Worm (Caenorhabditis elegans) whole organism, early embryonic: ENCODE results near the gene C37H5.14.

Source experiments
- B0310.2 ChIP-seq: sonication (generic microtip); optimal IDR thresholded peaks from 2 replicates; lab custom pipeline; 2016; ENCODE audit warnings: mild to moderate bottlenecking, missing genetic modification characterization, missing compliant biosample characterization
- F13C5.2 ChIP-seq: sonication (generic microtip); optimal IDR thresholded peaks from 2 replicates; lab custom pipeline; 2017; ENCODE audit warnings: mild to moderate bottlenecking, missing genetic modification characterization, inconsistent platforms, missing compliant biosample characterization
- aly-1 ChIP-seq: sonication (generic microtip); optimal IDR thresholded peaks from 2 replicates; lab custom pipeline; 2016; ENCODE audit warnings: missing genetic modification characterization, missing compliant biosample characterization
- ama-1 ChIP-seq: fragments of 150-350 bp; optimal IDR thresholded peaks from 2 replicates; lab custom pipeline; 2014
- ceh-13 ChIP-seq: fragments of 200-800 bp; sonication (Bioruptor generic); optimal IDR thresholded peaks from 2 replicates; lab custom pipeline; 2018; ENCODE audit warnings: mild to moderate bottlenecking, missing genetic modification characterization, missing compliant biosample characterization
- ceh-36 ChIP-seq: sonication (generic microtip); optimal IDR thresholded peaks from 2 replicates; lab custom pipeline; 2016; ENCODE audit warnings: missing genetic modification characterization, inconsistent platforms, missing compliant biosample characterization
- ets-7 ChIP-seq: sonication (generic microtip); optimal IDR thresholded peaks from 2 replicates; lab custom pipeline; 2016; ENCODE audit warnings: missing genotype, missing genetic modification characterization, missing compliant biosample characterization
- flt-1 ChIP-seq: fragments of 200-800 bp; sonication (Bioruptor generic); IDR thresholded peaks from 2 replicates; pipeline ENCODE4 v1.3.6; 2022; ENCODE audit warnings: missing genetic modification characterization, missing compliant biosample characterization
- hmbx-1 ChIP-seq: sonication (generic microtip); optimal IDR thresholded peaks from 2 replicates; lab custom pipeline; 2016; ENCODE audit warnings: mild to moderate bottlenecking, missing genetic modification characterization, missing compliant biosample characterization
- hmg-4 ChIP-seq: fragments of 200-800 bp; sonication (Bioruptor generic); optimal IDR thresholded peaks from 2 replicates; lab custom pipeline; 2018; ENCODE audit warnings: mild to moderate bottlenecking, missing genetic modification characterization, missing compliant biosample characterization
- hnd-1 ChIP-seq: sonication (generic microtip); optimal IDR thresholded peaks from 2 replicates; lab custom pipeline; 2016; ENCODE audit warnings: missing genetic modification characterization, missing compliant biosample characterization
- pes-1 ChIP-seq: fragments of 200-800 bp; sonication (Bioruptor generic); IDR thresholded peaks from 2 replicates; pipeline ENCODE4 v1.3.6; 2022; ENCODE audit warnings: missing genetic modification reagents, missing genetic modification characterization, missing compliant biosample characterization
- scrt-1 ChIP-seq: fragments of 200-800 bp; sonication (Bioruptor generic); IDR thresholded peaks from 2 replicates; pipeline ENCODE4 v1.3.6; 2022; ENCODE audit warnings: missing genetic modification characterization, missing compliant biosample characterization
- sea-1 ChIP-seq: fragments of 200-800 bp; sonication (Bioruptor generic); conservative IDR thresholded peaks from 2 replicates; pipeline ENCODE4 v1.3.6; 2022; ENCODE audit warnings: missing genetic modification characterization, missing compliant biosample characterization
- tbx-11 ChIP-seq: fragments of 200-800 bp; sonication (Bioruptor generic); IDR thresholded peaks from 2 replicates; pipeline ENCODE4 v1.3.6; 2022; ENCODE audit warnings: missing genetic modification characterization, missing compliant biosample characterization
- tbx-37 ChIP-seq: fragments of 200-800 bp; sonication (Bioruptor generic); conservative IDR thresholded peaks from 2 replicates; pipeline ENCODE4 v1.3.6; 2022; ENCODE audit warnings: missing genetic modification reagents, missing genetic modification characterization, missing compliant biosample characterization
- tra-4 ChIP-seq: sonication (generic microtip); optimal IDR thresholded peaks from 2 replicates; lab custom pipeline; 2017; ENCODE audit warnings: missing genetic modification characterization, missing compliant biosample characterization

Gene C37H5.14

DNA sequence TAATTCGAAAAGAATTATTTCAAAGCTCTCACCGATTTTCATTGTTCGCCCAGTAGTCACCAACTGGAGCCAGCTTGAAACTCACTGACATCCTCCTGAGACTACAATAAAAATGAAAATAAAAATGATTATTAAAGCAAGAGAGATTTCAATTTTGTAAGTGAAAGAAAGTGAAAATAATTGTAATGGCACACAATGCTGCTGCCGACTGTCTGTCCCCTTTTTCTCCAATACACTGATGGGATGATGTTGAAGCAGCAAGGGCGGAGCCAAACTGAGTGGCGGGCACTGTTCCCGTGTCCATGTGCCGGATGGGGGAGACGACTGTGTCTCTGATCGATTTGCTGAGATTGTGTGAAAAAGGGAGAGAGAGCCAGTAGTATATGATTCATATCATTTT lies at the start of gene C37H5.14:
Gene C37H5.14, minus strand, starts transcription at position 101 of the 400 bp plus-strand sequence.
- TF ChIP-seq B0310.2: no peak
- TF ChIP-seq sea-1: no peak
- TF ChIP-seq tbx-37: no peak
- no peak for TF ChIP-seq ets-7 (tag; lab: Kevin White, UChicago)
- TF ChIP-seq ama-1 (lab: Kevin White, UChicago): no peak
- TF ChIP-seq F13C5.2: no peak
- no peak for TF ChIP-seq hnd-1 (tag; lab: Kevin White, UChicago)
- no peak for TF ChIP-seq scrt-1 (GFP tag; lab: Robert Waterston, UW)
- no peak for TF ChIP-seq tbx-11 (GFP tag; lab: Robert Waterston, UW)
- TF ChIP-seq hmg-4 (GFP tag; lab: Kevin White, UChicago): no peak
- TF ChIP-seq tra-4 (tag; lab: Kevin White, UChicago): no peak
- TF ChIP-seq hmbx-1: no peak
- no peak for TF ChIP-seq flt-1 (GFP tag; lab: Robert Waterston, UW)
- no peak for TF ChIP-seq pes-1 (GFP tag; lab: Robert Waterston, UW)
- no peak for TF ChIP-seq aly-1 (tag; lab: Kevin White, UChicago)
- no peak for TF ChIP-seq ceh-13 (GFP tag; lab: Kevin White, UChicago)
- no peak for TF ChIP-seq ceh-36

DNA sequence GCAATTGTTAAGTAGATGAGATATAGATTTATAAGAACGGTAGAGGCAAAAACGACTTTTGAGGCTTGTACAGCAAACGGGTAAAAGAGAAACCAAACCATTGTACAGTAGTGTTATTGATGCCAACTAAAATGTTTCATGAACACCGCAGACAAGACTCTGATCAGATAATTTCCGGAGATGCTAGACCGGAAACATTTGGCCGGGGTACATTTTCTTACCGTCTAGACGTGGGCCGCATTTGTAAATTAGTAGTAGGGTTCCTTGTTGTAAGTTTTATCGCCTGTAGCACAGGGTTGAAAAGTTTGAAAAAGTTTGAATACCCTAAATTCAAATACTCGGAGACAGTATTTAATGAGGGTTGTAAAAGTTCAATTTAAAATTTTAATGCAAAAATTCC lies 47.2 kb upstream of the C37H5.14 start, which contains the start of gene str-32:
Gene str-32, minus strand, starts transcription at position 101 of the 400 bp plus-strand sequence.
- no peak for TF ChIP-seq sea-1
- TF ChIP-seq tbx-37: no peak
- no peak for TF ChIP-seq F13C5.2
- TF ChIP-seq aly-1 (tag; lab: Kevin White, UChicago): no peak
- no peak for TF ChIP-seq tra-4 (tag; lab: Kevin White, UChicago)
- no peak for TF ChIP-seq tbx-11 (GFP tag; lab: Robert Waterston, UW)
- no peak for TF ChIP-seq scrt-1 (GFP tag; lab: Robert Waterston, UW)
- no peak for TF ChIP-seq ets-7 (tag; lab: Kevin White, UChicago)
- no peak for TF ChIP-seq hmbx-1
- TF ChIP-seq ama-1 (lab: Kevin White, UChicago): no peak
- no peak for TF ChIP-seq pes-1 (GFP tag; lab: Robert Waterston, UW)
- TF ChIP-seq ceh-36: no peak
- no peak for TF ChIP-seq hnd-1 (tag; lab: Kevin White, UChicago)
- no peak for TF ChIP-seq hmg-4 (GFP tag; lab: Kevin White, UChicago)

ce11 chrV:4879251-4879650 lies 45.1 kb upstream of the C37H5.14 start, which contains the start of gene T19H12.15:
T19H12.15 (minus strand) TSS chrV:4879351.
- TF ChIP-seq ceh-36: no peak
- no peak for TF ChIP-seq ceh-13 (GFP tag; lab: Kevin White, UChicago)
- no peak for TF ChIP-seq tbx-37
- TF ChIP-seq pes-1 (GFP tag; lab: Robert Waterston, UW): no peak
- TF ChIP-seq ama-1 (lab: Kevin White, UChicago): no peak
- TF ChIP-seq B0310.2: no peak
- TF ChIP-seq hmbx-1: no peak
- TF ChIP-seq scrt-1 (GFP tag; lab: Robert Waterston, UW): no peak
- no peak for TF ChIP-seq tbx-11 (GFP tag; lab: Robert Waterston, UW)
- TF ChIP-seq flt-1 (GFP tag; lab: Robert Waterston, UW): no peak
- TF ChIP-seq hnd-1 (tag; lab: Kevin White, UChicago): no peak

- no peak for TF ChIP-seq sea-1
These were observed 43.4 kb upstream of the C37H5.14 start, which contains the start of gene T19H12.6 for ce11 chrV:4877587-4877986. T19H12.6 (minus strand) TSS chrV:4877687.

ce11 chrV:4871992-4872391 lies 37.8 kb upstream of the C37H5.14 start, which contains the start of gene srd-33:
srd-33 (plus strand) TSS chrV:4872292.
- no peak for TF ChIP-seq ets-7 (tag; lab: Kevin White, UChicago)

DNA sequence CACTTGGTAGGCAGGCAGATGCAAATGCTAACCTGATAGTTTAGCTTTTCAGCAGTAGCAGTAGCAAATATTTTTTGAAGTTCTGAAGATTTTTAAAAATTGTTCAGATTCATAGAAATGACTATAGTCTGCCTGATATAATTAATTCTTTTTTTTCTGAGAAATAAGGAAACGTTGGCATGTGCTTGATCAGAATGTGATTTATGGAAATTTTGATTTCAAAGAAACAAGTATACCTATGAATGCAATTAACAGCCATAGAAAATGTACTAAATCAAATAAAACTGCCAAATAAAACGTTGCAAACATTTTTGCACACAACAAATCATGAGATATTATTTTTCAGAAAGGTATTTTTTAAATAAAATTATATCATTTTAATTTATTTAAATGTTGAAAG lies 36.5 kb upstream of the C37H5.14 start:
- TF ChIP-seq tra-4 (tag; lab: Kevin White, UChicago) (no peak), ets-7 (tag; lab: Kevin White, UChicago) (no peak), aly-1 (tag; lab: Kevin White, UChicago) (no peak), hmg-4 (GFP tag; lab: Kevin White, UChicago) (no peak), ceh-13 (GFP tag; lab: Kevin White, UChicago) (no peak)

DNA sequence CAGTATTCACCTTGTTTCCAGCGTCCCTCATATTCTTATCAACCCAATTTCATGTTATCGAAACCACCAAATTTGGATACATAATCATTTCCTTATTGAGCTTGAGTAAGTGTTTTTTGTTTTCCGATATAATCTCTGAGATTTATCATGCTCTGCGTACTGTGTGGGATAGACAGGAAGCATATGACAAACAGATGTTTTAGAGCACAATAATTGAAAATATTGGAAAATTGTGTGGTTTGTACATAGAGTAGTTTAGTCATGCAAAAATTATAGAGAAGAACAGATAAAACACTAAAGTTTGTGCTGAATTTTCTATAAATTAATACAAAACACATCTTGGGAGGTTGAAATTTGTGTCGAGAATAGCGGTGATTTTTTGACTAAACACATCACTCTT lies 34.5 kb upstream of the C37H5.14 start:
- TF ChIP-seq tbx-11 (GFP tag; lab: Robert Waterston, UW): no peak
- no peak for TF ChIP-seq hmg-4 (GFP tag; lab: Kevin White, UChicago)
- no peak for TF ChIP-seq ama-1 (lab: Kevin White, UChicago)

ce11 chrV:4867535-4867934 lies 33.4 kb upstream of the C37H5.14 start:
- TF ChIP-seq flt-1 (GFP tag; lab: Robert Waterston, UW) (no peak), tra-4 (tag; lab: Kevin White, UChicago) (no peak), ceh-36 (no peak), scrt-1 (GFP tag; lab: Robert Waterston, UW) (no peak), tbx-37 (no peak), hmbx-1 (no peak)

DNA sequence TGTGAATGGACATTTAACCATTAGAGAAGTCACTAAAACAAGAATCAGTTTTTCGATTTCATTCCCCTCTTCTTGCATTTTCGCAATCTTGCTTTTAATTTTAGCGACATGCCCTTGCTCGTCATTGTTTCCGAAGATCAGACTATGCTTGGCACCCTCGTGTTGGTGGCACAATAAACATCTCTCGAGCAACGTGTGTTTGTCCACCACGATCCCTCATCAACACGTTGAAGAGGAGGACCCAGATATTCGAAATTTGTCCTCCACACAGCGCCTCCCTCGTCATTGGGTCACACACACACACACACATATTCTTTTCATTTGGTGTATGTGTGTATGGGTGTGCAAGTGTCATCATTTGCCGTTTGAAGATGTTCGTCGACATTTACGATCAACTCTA lies 31.2 kb upstream of the C37H5.14 start, which contains the start of gene srd-32:
Gene srd-32, plus strand, starts transcription at position 301 of the 400 bp plus-strand sequence.
- TF ChIP-seq tbx-11 (GFP tag; lab: Robert Waterston, UW): no peak
- no peak for TF ChIP-seq flt-1 (GFP tag; lab: Robert Waterston, UW)
- TF ChIP-seq hmbx-1: no peak
- TF ChIP-seq ama-1 (lab: Kevin White, UChicago): no peak
- no peak for TF ChIP-seq hmg-4 (GFP tag; lab: Kevin White, UChicago)
- TF ChIP-seq ceh-36: no peak
- TF ChIP-seq tra-4 (tag; lab: Kevin White, UChicago): no peak
